Worm (Caenorhabditis elegans) whole organism, mixed stage, embryonic: Measurements from ENCODE around the gene F18A1.7.

Experiments
- blmp-1 ChIP-seq: fragments of 150-350 bp; optimal IDR thresholded peaks from 2 replicates; lab custom pipeline; 2014; ENCODE audit warnings: missing biosample characterization, missing genetic modification characterization
- ceh-43 ChIP-seq: fragments of 200-800 bp; sonication (Bioruptor generic); optimal IDR thresholded peaks from 2 replicates; lab custom pipeline; 2018; ENCODE audit warnings: mild to moderate bottlenecking, missing genetic modification characterization, moderate library complexity, missing compliant biosample characterization
- ceh-83 ChIP-seq: fragments of 200-800 bp; sonication (Bioruptor generic); optimal IDR thresholded peaks from 2 replicates; lab custom pipeline; 2018; ENCODE audit warnings: mild to moderate bottlenecking, missing genetic modification characterization, missing compliant biosample characterization
- ces-1 ChIP-seq: fragments of 150-350 bp; optimal IDR thresholded peaks from 2 replicates; lab custom pipeline; 2014; ENCODE audit warnings: missing biosample characterization, missing genetic modification reagents, missing genetic modification characterization
- elt-3 ChIP-seq: fragments of 150-350 bp; optimal IDR thresholded peaks from 2 replicates; lab custom pipeline; 2014; ENCODE audit warnings: missing biosample characterization, missing genetic modification characterization
- mep-1 ChIP-seq: fragments of 150-350 bp; optimal IDR thresholded peaks from 2 replicates; lab custom pipeline; 2017; ENCODE audit warnings: missing biosample characterization, missing genetic modification reagents, missing genetic modification characterization, inconsistent platforms
- nhr-237 ChIP-seq: fragments of 150-350 bp; optimal IDR thresholded peaks from 2 replicates; lab custom pipeline; 2014; ENCODE audit warnings: missing biosample characterization, missing genetic modification characterization
- nhr-76 ChIP-seq: sonication (generic microtip); optimal IDR thresholded peaks from 2 replicates; lab custom pipeline; 2017; ENCODE audit warnings: missing biosample characterization, missing genetic modification characterization
- sem-2 ChIP-seq: fragments of 200-800 bp; sonication (Bioruptor generic); optimal IDR thresholded peaks from 2 replicates; lab custom pipeline; 2018; ENCODE audit warnings: mild to moderate bottlenecking, missing genetic modification characterization, missing compliant biosample characterization
- snpc-4 ChIP-seq: fragments of 150-350 bp; optimal IDR thresholded peaks from 2 replicates; lab custom pipeline; 2014; ENCODE audit warnings: missing biosample characterization, missing genetic modification characterization
- unc-39 ChIP-seq: fragments of 150-350 bp; optimal IDR thresholded peaks from 2 replicates; lab custom pipeline; 2014; ENCODE audit warnings: missing biosample characterization, missing genetic modification characterization
- unc-62 ChIP-seq: fragments of 150-350 bp; optimal IDR thresholded peaks from 2 replicates; lab custom pipeline; 2014; ENCODE audit warnings: missing biosample characterization, missing genetic modification reagents, missing genetic modification characterization
- zip-8 ChIP-seq: fragments of 150-350 bp; optimal IDR thresholded peaks from 2 replicates; lab custom pipeline; 2014; ENCODE audit warnings: missing biosample characterization, missing genetic modification characterization
- ztf-11 ChIP-seq: fragments of 150-350 bp; optimal IDR thresholded peaks from 2 replicates; lab custom pipeline; 2014; ENCODE audit warnings: missing biosample characterization, missing genetic modification characterization

DNA sequence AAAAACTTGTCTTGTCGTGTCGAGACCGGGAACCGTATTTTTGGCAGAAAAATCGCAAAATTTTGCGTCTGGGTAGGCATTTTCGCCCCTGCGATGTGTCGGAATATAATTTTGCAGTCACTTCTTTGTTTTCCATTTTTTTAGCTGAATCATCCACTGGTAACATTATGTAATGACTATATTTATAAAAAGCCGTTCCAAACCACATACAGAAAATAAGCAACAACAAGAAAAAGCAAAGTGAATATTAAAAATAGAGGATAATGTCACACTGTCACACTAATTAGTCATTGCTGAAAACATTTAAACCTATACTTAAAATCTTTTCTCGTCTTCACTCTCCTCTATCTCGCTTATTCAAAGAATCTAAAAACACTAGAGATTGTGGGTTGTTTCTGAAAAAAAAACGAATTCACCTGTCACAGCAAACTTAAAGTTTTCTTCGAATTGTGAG, 45.8 kb upstream of the F18A1.7 start, which contains the start of gene sre-1:
- no peak for TF ChIP-seq snpc-4 (tag; lab: Kevin White, UChicago)
- TF ChIP-seq nhr-237 = no peak
- no peak for TF ChIP-seq zip-8 (tag; lab: Kevin White, UChicago)
- TF ChIP-seq sem-2 (GFP tag; lab: Kevin White, UChicago) = no peak
- no peak for TF ChIP-seq ztf-11
- no peak for TF ChIP-seq unc-39 (tag; lab: Kevin White, UChicago)
- no peak for TF ChIP-seq ceh-43 (GFP tag; lab: Kevin White, UChicago)
- TF ChIP-seq unc-62 (GFP tag; lab: Kevin White, UChicago) = no peak
- no peak for TF ChIP-seq elt-3 (tag; lab: Kevin White, UChicago)
- no peak for TF ChIP-seq ces-1 (GFP tag; lab: Kevin White, UChicago)
- no peak for TF ChIP-seq blmp-1 (tag; lab: Kevin White, UChicago)
- no peak for TF ChIP-seq mep-1 (tag; lab: Kevin White, UChicago)
- TF ChIP-seq ceh-83 (GFP tag; lab: Kevin White, UChicago) = no peak
- no peak for TF ChIP-seq nhr-76 (tag; lab: Kevin White, UChicago)
